Fruit fly (Drosophila melanogaster) whole organism, embryonic: ENCODE results near the gene CG8206.

ENCODE experiments used
- CG10543 ChIP-seq: fragments of 200-800 bp; sonication (Bioruptor generic); optimal IDR thresholded peaks from 3 replicates; lab custom pipeline; 2017; ENCODE audit warnings: missing biosample characterization, mild to moderate bottlenecking, missing genetic modification characterization, moderate library complexity
- CG11456 ChIP-seq: fragments of 200-800 bp; sonication (Bioruptor generic); IDR thresholded peaks from 3 replicates; pipeline ENCODE4 v1.3.6; 2022; ENCODE audit warnings: missing biosample characterization, missing genetic modification characterization
- CG13123 ChIP-seq: fragments of 200-800 bp; sonication (Bioruptor generic); optimal IDR thresholded peaks from 2 replicates; lab custom pipeline; 2016; ENCODE audit warnings: missing biosample characterization, missing genetic modification characterization
- CG14050 ChIP-seq: fragments of 200-800 bp; sonication (Bioruptor generic); IDR thresholded peaks from 3 replicates; pipeline ENCODE4 v1.3.6; 2022; ENCODE audit warnings: missing biosample characterization, missing genetic modification characterization
- CG15514 ChIP-seq: fragments of 200-800 bp; sonication (Bioruptor generic); optimal IDR thresholded peaks from 3 replicates; lab custom pipeline; 2017; ENCODE audit warnings: missing biosample characterization, missing genetic modification characterization, mild to moderate bottlenecking, moderate library complexity, missing genetic modification reagents
- CG17612 ChIP-seq: fragments of 200-800 bp; sonication (Bioruptor generic); IDR thresholded peaks from 2 replicates; pipeline ENCODE4 v1.3.6; 2022; ENCODE audit warnings: missing biosample characterization, missing genetic modification characterization
- CG17912 ChIP-seq: fragments of 200-800 bp; sonication (Bioruptor generic); optimal IDR thresholded peaks from 2 replicates; lab custom pipeline; 2018; ENCODE audit warnings: missing biosample characterization, mild to moderate bottlenecking, missing genetic modification characterization
- CG1832 ChIP-seq: fragments of 200-800 bp; sonication (Bioruptor generic); optimal IDR thresholded peaks from 2 replicates; lab custom pipeline; 2017; ENCODE audit warnings: missing biosample characterization, mild to moderate bottlenecking, missing genetic modification characterization, inconsistent platforms
- CG2202 ChIP-seq: fragments of 200-800 bp; sonication (Bioruptor generic); optimal IDR thresholded peaks from 2 replicates; lab custom pipeline; 2018; ENCODE audit warnings: missing biosample characterization, mild to moderate bottlenecking, missing genetic modification characterization
- CG31388 ChIP-seq: fragments of 200-800 bp; sonication (Bioruptor generic); optimal IDR thresholded peaks from 2 replicates; lab custom pipeline; 2016; ENCODE audit warnings: missing biosample characterization, missing genetic modification characterization
- CG7556 ChIP-seq: fragments of 200-800 bp; sonication (Bioruptor generic); optimal IDR thresholded peaks from 2 replicates; lab custom pipeline; 2017; ENCODE audit warnings: missing biosample characterization, mild to moderate bottlenecking, missing genetic modification characterization
- CG7786 ChIP-seq: fragments of 200-800 bp; sonication (Bioruptor generic); optimal IDR thresholded peaks from 2 replicates; lab custom pipeline; 2016; ENCODE audit warnings: missing biosample characterization, missing genetic modification characterization
- D19A ChIP-seq: fragments of 200-800 bp; optimal IDR thresholded peaks from 3 replicates; lab custom pipeline; 2019; ENCODE audit warnings: missing biosample characterization, mild to moderate bottlenecking, missing genetic modification characterization, moderate library complexity
- Drgx ChIP-seq: fragments of 200-800 bp; sonication (Bioruptor generic); IDR thresholded peaks from 2 replicates; pipeline ENCODE4 v1.3.6; 2022; ENCODE audit warnings: missing biosample characterization, missing genetic modification characterization
- Hmx ChIP-seq: fragments of 200-800 bp; sonication (Bioruptor generic); optimal IDR thresholded peaks from 2 replicates; lab custom pipeline; 2016; ENCODE audit warnings: missing biosample characterization, missing genetic modification characterization
- Hr78 ChIP-seq, 2 experiments: fragments of 200-800 bp in 1 of 2; fragments of >200 bp in 1 of 2; sonication (Bioruptor generic) in 1 of 2; optimal IDR thresholded peaks; 2 replicates each; lab custom pipeline; 2017 to 2019; ENCODE audit warnings: missing biosample characterization in 2 of 2, missing genetic modification characterization in 2 of 2, mild to moderate bottlenecking in 1 of 2, moderate library complexity in 1 of 2
- Kr ChIP-seq: fragments of 200-800 bp; sonication (Bioruptor generic); optimal IDR thresholded peaks from 2 replicates; lab custom pipeline; 2017; ENCODE audit warnings: missing biosample characterization, mild to moderate bottlenecking, missing genetic modification characterization
- Lim3 ChIP-seq: fragments of 200-800 bp; sonication (Bioruptor generic); IDR thresholded peaks from 2 replicates; pipeline ENCODE4 v1.3.6; 2022; ENCODE audit warnings: missing biosample characterization, missing genetic modification characterization
- NC2α ChIP-seq: fragments of 200-800 bp; sonication (Bioruptor generic); optimal IDR thresholded peaks from 2 replicates; lab custom pipeline; 2016; ENCODE audit warnings: missing biosample characterization, missing genetic modification characterization
- NC2β ChIP-seq: fragments of 200-800 bp; sonication (Bioruptor generic); optimal IDR thresholded peaks from 2 replicates; lab custom pipeline; 2016; ENCODE audit warnings: missing biosample characterization, missing genetic modification characterization
- Nf-YB ChIP-seq: fragments of 200-800 bp; sonication (Bioruptor generic); optimal IDR thresholded peaks from 3 replicates; lab custom pipeline; 2019; ENCODE audit warnings: missing biosample characterization, mild to moderate bottlenecking, missing genetic modification characterization, moderate library complexity
- Opbp ChIP-seq: fragments of 200-800 bp; sonication (Bioruptor generic); IDR thresholded peaks from 3 replicates; pipeline ENCODE4 v1.3.6; 2022; ENCODE audit warnings: missing biosample characterization, missing genetic modification characterization; ENCODE audit not compliant: partially characterized antibody
- Poxn ChIP-seq: fragments of 200-800 bp; sonication (Bioruptor generic); IDR thresholded peaks from 2 replicates; pipeline ENCODE4 v1.3.6; 2022; ENCODE audit warnings: missing biosample characterization, missing genetic modification characterization
- Six4 ChIP-seq: fragments of 200-800 bp; sonication (Bioruptor generic); optimal IDR thresholded peaks from 2 replicates; lab custom pipeline; 2016; ENCODE audit warnings: missing biosample characterization, missing genetic modification characterization
- Xbp1 ChIP-seq: fragments of 200-800 bp; sonication (Bioruptor generic); optimal IDR thresholded peaks from 3 replicates; lab custom pipeline; 2016; ENCODE audit warnings: missing biosample characterization, mild to moderate bottlenecking, missing genetic modification characterization
- Xrp1 ChIP-seq: fragments of 200-800 bp; sonication (Bioruptor generic); IDR thresholded peaks from 2 replicates; pipeline ENCODE4 v1.3.6; 2022; ENCODE audit warnings: missing biosample characterization, missing genetic modification characterization
- al ChIP-seq: fragments of 200-800 bp; sonication (Bioruptor generic); IDR thresholded peaks from 2 replicates; pipeline ENCODE4 v1.3.6; 2022; ENCODE audit warnings: missing biosample characterization, missing genetic modification characterization
- aop ChIP-seq: fragments of 200-800 bp; sonication (Bioruptor generic); IDR thresholded peaks from 2 replicates; pipeline ENCODE4 v1.3.6; 2022; ENCODE audit warnings: missing biosample characterization, missing genetic modification characterization
- ara ChIP-seq: fragments of 200-800 bp; sonication (Bioruptor generic); IDR thresholded peaks from 2 replicates; pipeline ENCODE4 v1.3.6; 2022; ENCODE audit warnings: missing biosample characterization, missing genetic modification characterization
- cas ChIP-seq: fragments of 200-800 bp; sonication (Bioruptor generic); IDR thresholded peaks from 2 replicates; pipeline ENCODE4 v1.3.6; 2022; ENCODE audit warnings: missing biosample characterization, missing genetic modification characterization
- chif ChIP-seq, 2 experiments: fragments of 200-800 bp; sonication (Bioruptor generic); optimal IDR thresholded peaks; 3 replicates each; lab custom pipeline; 2016; ENCODE audit warnings: missing biosample characterization in 2 of 2, missing genetic modification characterization in 2 of 2
- ci ChIP-seq: fragments of 200-800 bp; sonication (Bioruptor generic); IDR thresholded peaks from 3 replicates; pipeline ENCODE4 v1.3.6; 2022; ENCODE audit warnings: missing biosample characterization, missing genetic modification characterization
- croc ChIP-seq: fragments of 200-800 bp; sonication (Bioruptor generic); conservative IDR thresholded peaks from 3 replicates; pipeline ENCODE4 v1.3.6; 2022; ENCODE audit warnings: missing biosample characterization, missing genetic modification characterization
- esg ChIP-seq: fragments of 200-800 bp; sonication (Bioruptor generic); conservative IDR thresholded peaks from 2 replicates; pipeline ENCODE4 v1.3.6; 2022; ENCODE audit warnings: missing biosample characterization, missing genetic modification characterization
- exex ChIP-seq: fragments of 200-800 bp; sonication (Bioruptor generic); optimal IDR thresholded peaks from 4 replicates; lab custom pipeline; 2018; ENCODE audit warnings: missing biosample characterization, mild to moderate bottlenecking, missing genetic modification characterization, moderate library complexity
- fd102C ChIP-seq: fragments of 200-800 bp; sonication (Bioruptor generic); optimal IDR thresholded peaks from 2 replicates; lab custom pipeline; 2018; ENCODE audit warnings: missing biosample characterization, mild to moderate bottlenecking, missing genetic modification characterization, moderate library complexity
- fd3F ChIP-seq: fragments of 200-800 bp; sonication (Bioruptor generic); optimal IDR thresholded peaks from 2 replicates; lab custom pipeline; 2018; ENCODE audit warnings: missing biosample characterization, mild to moderate bottlenecking, missing genetic modification characterization, moderate library complexity
- gfzf ChIP-seq: fragments of 200-800 bp; sonication (Bioruptor generic); optimal IDR thresholded peaks from 2 replicates; lab custom pipeline; 2016; ENCODE audit warnings: missing biosample characterization, mild to moderate bottlenecking, missing genetic modification characterization, moderate library complexity
- gro ChIP-seq: fragments of 200-800 bp; sonication (Bioruptor generic); optimal IDR thresholded peaks from 2 replicates; lab custom pipeline; 2016; ENCODE audit warnings: missing biosample characterization, missing genetic modification characterization
- lab ChIP-seq: fragments of 200-800 bp; sonication (Bioruptor generic); optimal IDR thresholded peaks from 3 replicates; lab custom pipeline; 2017; ENCODE audit warnings: missing biosample characterization, missing genetic modification characterization, mild to moderate bottlenecking, moderate library complexity, missing genetic modification reagents
- phol ChIP-seq: fragments of 200-800 bp; sonication (Bioruptor generic); optimal IDR thresholded peaks from 3 replicates; lab custom pipeline; 2018; ENCODE audit warnings: missing biosample characterization, mild to moderate bottlenecking, missing genetic modification characterization, moderate library complexity
- prd ChIP-seq, 3 experiments: fragments of >200 bp in 2 of 3; fragments of 200-800 bp in 1 of 3; sonication (Bioruptor generic) in 1 of 3; optimal IDR thresholded peaks in 2 of 3; IDR thresholded peaks in 1 of 3; 2 replicates in 2 of 3; 3 replicates in 1 of 3; pipeline versions ENCODE4 v1.3.6 to Lab custom; 2017 to 2022; ENCODE audit warnings: missing biosample characterization in 1 of 3, missing genetic modification characterization in 1 of 3
- ro ChIP-seq: fragments of 200-800 bp; sonication (Bioruptor generic); IDR thresholded peaks from 2 replicates; pipeline ENCODE4 v1.3.6; 2022; ENCODE audit warnings: missing biosample characterization, missing genetic modification characterization
- stc ChIP-seq: fragments of 200-800 bp; sonication (Bioruptor generic); IDR thresholded peaks from 2 replicates; pipeline ENCODE4 v1.3.6; 2022; ENCODE audit warnings: missing biosample characterization, missing genetic modification characterization
- tup ChIP-seq: fragments of 200-800 bp; sonication (Bioruptor generic); optimal IDR thresholded peaks from 2 replicates; lab custom pipeline; 2016; ENCODE audit warnings: missing biosample characterization, mild to moderate bottlenecking, missing genetic modification characterization, moderate library complexity
- unc-4 ChIP-seq: fragments of 200-800 bp; sonication (Bioruptor generic); IDR thresholded peaks from 2 replicates; pipeline ENCODE4 v1.3.6; 2022; ENCODE audit warnings: missing biosample characterization, missing genetic modification characterization; ENCODE audit not compliant: partially characterized antibody
- zf30C ChIP-seq: fragments of 200-800 bp; sonication (Bioruptor generic); optimal IDR thresholded peaks from 3 replicates; lab custom pipeline; 2018; ENCODE audit warnings: missing biosample characterization, mild to moderate bottlenecking, missing genetic modification characterization
- zfh1 ChIP-seq: fragments of 200-800 bp; sonication (Bioruptor generic); IDR thresholded peaks from 3 replicates; pipeline ENCODE4 v1.3.6; 2022; ENCODE audit warnings: missing biosample characterization, missing genetic modification characterization

CG8206 gene

dm6 chrX:15733192-15733892, 5.7 kb upstream of the CG8206 start:
- no peak for TF ChIP-seq Opbp (GFP tag; lab: Robert Waterston, UW)
- no peak for TF ChIP-seq croc (GFP tag; lab: Robert Waterston, UW)
- peak; percentile 6; the same call in 1 of the 2 replicates for TF ChIP-seq Xrp1
- TF ChIP-seq ci (GFP tag; lab: Robert Waterston, UW): peak; percentile 35; the same call in 1 of the 3 replicates
- TF ChIP-seq Drgx: peak; percentile 10; the same call in 1 of the 2 replicates
- no peak for TF ChIP-seq D19A (tag; lab: Kevin White, UChicago)
- TF ChIP-seq ro (GFP tag; lab: Robert Waterston, UW): no peak
- TF ChIP-seq gfzf (GFP tag; lab: Kevin White, UChicago): no peak
- TF ChIP-seq Hr78 (GFP tag; optimal IDR thresholded peaks at IDR 0.05; lab: Kevin White, UChicago): no peak
- TF ChIP-seq ara (GFP tag; lab: Robert Waterston, UW): no peak
- no peak for TF ChIP-seq Six4 (GFP tag; lab: Kevin White, UChicago)
- TF ChIP-seq zfh1 (GFP tag; lab: Robert Waterston, UW): 0 out of 3 replicates have a peak, but pooled peaks have one; percentile 7
- TF ChIP-seq chif (GFP tag; optimal IDR thresholded peaks at IDR 0.05; lab: Kevin White, UChicago): no peak
- peak; percentile 83 for TF ChIP-seq zf30C (GFP tag; lab: Kevin White, UChicago)
- TF ChIP-seq CG15514 (GFP tag; lab: Kevin White, UChicago): peak; percentile 96
- TF ChIP-seq aop: no peak
- TF ChIP-seq, all 482 proteins: peak for 6

dm6 chrX:15733995-15734394, 5.0 kb upstream of the CG8206 start, which contains the start of the genes CG12379 and MagR:
TSS of gene CG12379 (minus strand) at chrX:15733996.
TSS of gene MagR (plus strand) at chrX:15734270.
- TF ChIP-seq CG31388 (GFP tag; lab: Kevin White, UChicago): no peak
- no peak for TF ChIP-seq fd102C
- no peak for TF ChIP-seq Nf-YB (GFP tag; lab: Kevin White, UChicago)
- no peak for TF ChIP-seq cas (GFP tag; lab: Robert Waterston, UW)
- no peak for TF ChIP-seq Lim3 (GFP tag; lab: Robert Waterston, UW)
- TF ChIP-seq exex (tag; lab: Kevin White, UChicago): no peak
- TF ChIP-seq esg (GFP tag; lab: Robert Waterston, UW): peak; percentile 51; the same call in 1 of the 2 replicates
- no peak for TF ChIP-seq CG14050 (GFP tag; lab: Robert Waterston, UW)
- TF ChIP-seq Poxn (GFP tag; lab: Robert Waterston, UW): no peak
- no peak for TF ChIP-seq lab (GFP tag; lab: Kevin White, UChicago)
- TF ChIP-seq Kr (GFP tag; lab: Kevin White, UChicago): no peak
- no peak for TF ChIP-seq CG2202 (tag; lab: Kevin White, UChicago)
- TF ChIP-seq fd3F (GFP tag; lab: Kevin White, UChicago): no peak
- peak; percentile 56 for TF ChIP-seq CG7786
- no peak for TF ChIP-seq CG7556 (GFP tag; lab: Kevin White, UChicago)
- no peak for TF ChIP-seq stc (GFP tag; lab: Robert Waterston, UW)
- TF ChIP-seq prd (optimal IDR thresholded peaks at IDR 0.05; lab: Kevin White, UChicago): no peak
- TF ChIP-seq prd (GFP tag; IDR thresholded peaks at IDR 0.05; lab: Robert Waterston, UW): peak; percentile 70
- TF ChIP-seq CG11456 (GFP tag; lab: Robert Waterston, UW): no peak
- TF ChIP-seq CG1832 (GFP tag; lab: Kevin White, UChicago): no peak
- peak; percentile 15 for TF ChIP-seq Hmx (GFP tag; lab: Kevin White, UChicago)
- peak; percentile 41 for TF ChIP-seq NC2β (GFP tag; lab: Kevin White, UChicago)
- no peak for TF ChIP-seq CG17912
- peak; percentile 74 for TF ChIP-seq phol (tag; lab: Kevin White, UChicago)
- TF ChIP-seq Six4 (GFP tag; lab: Kevin White, UChicago): peak; percentile 3
- no peak for TF ChIP-seq CG17612
- no peak for TF ChIP-seq CG13123 (GFP tag; lab: Kevin White, UChicago)
- TF ChIP-seq CG10543: no peak
- TF ChIP-seq NC2α (GFP tag; lab: Kevin White, UChicago): no peak
- TF ChIP-seq unc-4: peak; percentile 78
- TF ChIP-seq Xbp1: peak; percentile 56
- TF ChIP-seq tup (GFP tag; lab: Kevin White, UChicago): no peak
- TF ChIP-seq gro: peak; percentile 68
- peak; percentile 65 for TF ChIP-seq al
